Fruit fly (Drosophila melanogaster) whole organism, embryonic: ENCODE results near the gene ppk7.

Source experiments
- Abd-B ChIP-seq: fragments of 200-800 bp; sonication (Bioruptor generic); optimal IDR thresholded peaks from 2 replicates; lab custom pipeline; 2018; ENCODE audit warnings: missing biosample characterization, mild to moderate bottlenecking, missing genetic modification characterization, moderate library complexity
- Antp ChIP-seq: fragments of 200-800 bp; sonication (Bioruptor generic); optimal IDR thresholded peaks from 3 replicates; lab custom pipeline; 2016; ENCODE audit warnings: missing biosample characterization, missing genetic modification characterization
- Atf-2 ChIP-seq: fragments of 200-800 bp; sonication (Bioruptor generic); optimal IDR thresholded peaks from 2 replicates; lab custom pipeline; 2016; ENCODE audit warnings: missing biosample characterization, missing genetic modification characterization
- B-H2 ChIP-seq: fragments of 200-800 bp; sonication (Bioruptor generic); optimal IDR thresholded peaks from 2 replicates; lab custom pipeline; 2018; ENCODE audit warnings: missing biosample characterization, mild to moderate bottlenecking, missing genetic modification characterization
- Bdp1 ChIP-seq: fragments of 200-800 bp; sonication (Bioruptor generic); optimal IDR thresholded peaks from 3 replicates; lab custom pipeline; 2016; ENCODE audit warnings: missing biosample characterization, missing genetic modification characterization
- CG10147 ChIP-seq: fragments of 200-800 bp; sonication (Bioruptor generic); optimal IDR thresholded peaks from 2 replicates; lab custom pipeline; 2019; ENCODE audit warnings: missing biosample characterization, mild to moderate bottlenecking, missing genetic modification characterization, moderate library complexity
- CG10979 ChIP-seq: fragments of 200-800 bp; sonication (Bioruptor generic); optimal IDR thresholded peaks from 2 replicates; lab custom pipeline; 2018; ENCODE audit warnings: missing biosample characterization, mild to moderate bottlenecking, missing genetic modification characterization, moderate library complexity
- CG14667 ChIP-seq: fragments of 200-800 bp; sonication (Bioruptor generic); IDR thresholded peaks from 2 replicates; pipeline ENCODE4 v1.3.6; 2022; ENCODE audit warnings: missing biosample characterization, missing genetic modification characterization
- CG15011 ChIP-seq: fragments of 200-800 bp; sonication (Bioruptor generic); optimal IDR thresholded peaks from 3 replicates; lab custom pipeline; 2018; ENCODE audit warnings: missing biosample characterization, mild to moderate bottlenecking, missing genetic modification characterization
- CG17186 ChIP-seq: fragments of 200-800 bp; sonication (Bioruptor generic); optimal IDR thresholded peaks from 3 replicates; lab custom pipeline; 2017; ENCODE audit warnings: missing biosample characterization, missing genetic modification reagents, missing genetic modification characterization
- CG17328 ChIP-seq: fragments of 200-800 bp; sonication (Bioruptor generic); IDR thresholded peaks from 2 replicates; pipeline ENCODE4 v1.3.6; 2022; ENCODE audit warnings: missing biosample characterization, missing genetic modification characterization
- CG17361 ChIP-seq: fragments of 200-800 bp; sonication (Bioruptor generic); IDR thresholded peaks from 3 replicates; pipeline ENCODE4 v1.3.6; 2022; ENCODE audit warnings: missing biosample characterization, missing genetic modification characterization
- CG17568 ChIP-seq: fragments of 200-800 bp; sonication (Bioruptor generic); optimal IDR thresholded peaks from 2 replicates; lab custom pipeline; 2018; ENCODE audit warnings: missing biosample characterization, mild to moderate bottlenecking, missing genetic modification characterization, moderate library complexity
- CG17829 ChIP-seq: fragments of 200-800 bp; optimal IDR thresholded peaks from 2 replicates; lab custom pipeline; 2019; ENCODE audit warnings: missing biosample characterization, mild to moderate bottlenecking, missing genetic modification characterization, moderate library complexity
- CG18011 ChIP-seq: fragments of 200-800 bp; sonication (Bioruptor generic); optimal IDR thresholded peaks from 2 replicates; lab custom pipeline; 2017; ENCODE audit warnings: missing biosample characterization, missing genetic modification characterization, mild to moderate bottlenecking, moderate library complexity, missing genotype
- CG18476 ChIP-seq: fragments of 200-800 bp; sonication (Bioruptor generic); optimal IDR thresholded peaks from 2 replicates; lab custom pipeline; 2016; ENCODE audit warnings: missing biosample characterization, mild to moderate bottlenecking, missing genetic modification characterization
- CG18619 ChIP-seq: fragments of 200-800 bp; sonication (Bioruptor generic); optimal IDR thresholded peaks from 3 replicates; lab custom pipeline; 2017; ENCODE audit warnings: missing biosample characterization, mild to moderate bottlenecking, missing genetic modification characterization
- CG2202 ChIP-seq: fragments of 200-800 bp; sonication (Bioruptor generic); optimal IDR thresholded peaks from 2 replicates; lab custom pipeline; 2018; ENCODE audit warnings: missing biosample characterization, mild to moderate bottlenecking, missing genetic modification characterization
- CG3163 ChIP-seq: fragments of 200-800 bp; sonication (Bioruptor generic); optimal IDR thresholded peaks from 3 replicates; lab custom pipeline; 2016; ENCODE audit warnings: missing biosample characterization, missing genetic modification characterization
- CG4617 ChIP-seq: fragments of 200-800 bp; sonication (Bioruptor generic); optimal IDR thresholded peaks from 3 replicates; lab custom pipeline; 2016; ENCODE audit warnings: missing biosample characterization, missing genetic modification characterization, borderline replicate concordance
- CG7271 ChIP-seq: fragments of 200-800 bp; sonication (Bioruptor generic); optimal IDR thresholded peaks from 2 replicates; lab custom pipeline; 2018; ENCODE audit warnings: missing biosample characterization, mild to moderate bottlenecking, missing genetic modification characterization, moderate library complexity
- CG7928 ChIP-seq: fragments of 200-800 bp; sonication (Bioruptor generic); optimal IDR thresholded peaks from 2 replicates; lab custom pipeline; 2017; ENCODE audit warnings: missing biosample characterization, mild to moderate bottlenecking, missing genetic modification characterization
- CrebB ChIP-seq: fragments of 200-800 bp; sonication (Bioruptor generic); optimal IDR thresholded peaks from 3 replicates; lab custom pipeline; 2018; ENCODE audit warnings: missing biosample characterization, mild to moderate bottlenecking, missing genetic modification characterization
- Deaf1 ChIP-seq: fragments of 200-800 bp; optimal IDR thresholded peaks from 3 replicates; lab custom pipeline; 2019; ENCODE audit warnings: missing biosample characterization, mild to moderate bottlenecking, missing genetic modification characterization, moderate library complexity
- Elba2 ChIP-seq: fragments of 200-800 bp; sonication (Bioruptor generic); optimal IDR thresholded peaks from 3 replicates; lab custom pipeline; 2016; ENCODE audit warnings: missing biosample characterization, missing genetic modification characterization
- H15 ChIP-seq: fragments of 200-800 bp; sonication (Bioruptor generic); IDR thresholded peaks from 3 replicates; pipeline ENCODE4 v1.3.6; 2022; ENCODE audit warnings: missing biosample characterization, missing genetic modification characterization
- HLHmδ ChIP-seq: fragments of 200-800 bp; sonication (Bioruptor generic); optimal IDR thresholded peaks from 2 replicates; lab custom pipeline; 2018; ENCODE audit warnings: missing biosample characterization, mild to moderate bottlenecking, missing genetic modification characterization, moderate library complexity
- Hmx ChIP-seq: fragments of 200-800 bp; sonication (Bioruptor generic); optimal IDR thresholded peaks from 2 replicates; lab custom pipeline; 2016; ENCODE audit warnings: missing biosample characterization, missing genetic modification characterization
- NC2β ChIP-seq: fragments of 200-800 bp; sonication (Bioruptor generic); optimal IDR thresholded peaks from 2 replicates; lab custom pipeline; 2016; ENCODE audit warnings: missing biosample characterization, missing genetic modification characterization
- Neu2 ChIP-seq: fragments of 200-800 bp; sonication (Bioruptor generic); optimal IDR thresholded peaks from 3 replicates; lab custom pipeline; 2016; ENCODE audit warnings: missing biosample characterization, missing genetic modification characterization, borderline replicate concordance
- Opbp ChIP-seq: fragments of 200-800 bp; sonication (Bioruptor generic); IDR thresholded peaks from 3 replicates; pipeline ENCODE4 v1.3.6; 2022; ENCODE audit warnings: missing biosample characterization, missing genetic modification characterization; ENCODE audit not compliant: partially characterized antibody
- Spps ChIP-seq: fragments of 200-800 bp; sonication (Bioruptor generic); optimal IDR thresholded peaks from 2 replicates; lab custom pipeline; 2018; ENCODE audit warnings: missing biosample characterization, mild to moderate bottlenecking, missing genetic modification characterization
- abd-A ChIP-seq: fragments of 200-800 bp; sonication (Bioruptor generic); optimal IDR thresholded peaks from 3 replicates; lab custom pipeline; 2019; ENCODE audit warnings: missing biosample characterization, mild to moderate bottlenecking, missing genetic modification characterization, moderate library complexity
- bsh ChIP-seq, 2 experiments: fragments of 200-800 bp; sonication (Bioruptor generic); optimal IDR thresholded peaks; 2 replicates each; lab custom pipeline; 2017 to 2018; ENCODE audit warnings: mild to moderate bottlenecking in 2 of 2, missing biosample characterization in 2 of 2, missing genetic modification characterization in 2 of 2, moderate library complexity in 1 of 2
- cad ChIP-seq: fragments of >200 bp; optimal IDR thresholded peaks from 2 replicates; lab custom pipeline; 2017; ENCODE audit warnings: missing biosample characterization, missing genetic modification characterization
- chm ChIP-seq: fragments of 200-800 bp; sonication (Bioruptor generic); IDR thresholded peaks from 2 replicates; pipeline ENCODE4 v1.3.6; 2022; ENCODE audit warnings: missing biosample characterization, missing genetic modification characterization
- ci ChIP-seq: fragments of 200-800 bp; sonication (Bioruptor generic); IDR thresholded peaks from 3 replicates; pipeline ENCODE4 v1.3.6; 2022; ENCODE audit warnings: missing biosample characterization, missing genetic modification characterization
- crc ChIP-seq: fragments of 200-800 bp; sonication (Bioruptor generic); optimal IDR thresholded peaks from 2 replicates; lab custom pipeline; 2016; ENCODE audit warnings: missing biosample characterization, missing genetic modification characterization
- disco-r ChIP-seq: fragments of 200-800 bp; sonication (Bioruptor generic); optimal IDR thresholded peaks from 2 replicates; lab custom pipeline; 2016; ENCODE audit warnings: missing biosample characterization, missing genetic modification characterization
- fd102C ChIP-seq: fragments of 200-800 bp; sonication (Bioruptor generic); optimal IDR thresholded peaks from 2 replicates; lab custom pipeline; 2018; ENCODE audit warnings: missing biosample characterization, mild to moderate bottlenecking, missing genetic modification characterization, moderate library complexity
- gce ChIP-seq: fragments of 200-800 bp; sonication (Bioruptor generic); IDR thresholded peaks from 3 replicates; pipeline ENCODE4 v1.3.6; 2022; ENCODE audit warnings: missing biosample characterization, missing genetic modification characterization
- klu ChIP-seq: fragments of 200-800 bp; sonication (Bioruptor generic); IDR thresholded peaks from 2 replicates; pipeline ENCODE4 v1.3.6; 2022; ENCODE audit warnings: missing biosample characterization, missing genetic modification characterization
- lmd ChIP-seq: fragments of 200-800 bp; sonication (Bioruptor generic); IDR thresholded peaks from 2 replicates; pipeline ENCODE4 v1.3.6; 2022; ENCODE audit warnings: missing biosample characterization, missing genetic modification characterization
- mld ChIP-seq: fragments of 200-800 bp; sonication (Bioruptor generic); IDR thresholded peaks from 3 replicates; pipeline ENCODE4 v1.3.6; 2022; ENCODE audit warnings: missing biosample characterization, missing genetic modification characterization; ENCODE audit not compliant: partially characterized antibody
- psq ChIP-seq: fragments of 200-800 bp; sonication (Bioruptor generic); optimal IDR thresholded peaks from 2 replicates; lab custom pipeline; 2017; ENCODE audit warnings: missing biosample characterization, missing genetic modification characterization
- salm ChIP-seq: fragments of 200-800 bp; sonication (Bioruptor generic); optimal IDR thresholded peaks from 2 replicates; lab custom pipeline; 2018; ENCODE audit warnings: missing biosample characterization, mild to moderate bottlenecking, missing genetic modification characterization
- slp2 ChIP-seq: fragments of 200-800 bp; sonication (Bioruptor generic); optimal IDR thresholded peaks from 2 replicates; lab custom pipeline; 2016; ENCODE audit warnings: missing biosample characterization, missing genetic modification characterization
- sqz ChIP-seq: fragments of 200-800 bp; sonication (Bioruptor generic); optimal IDR thresholded peaks from 3 replicates; lab custom pipeline; 2018; ENCODE audit warnings: missing biosample characterization, mild to moderate bottlenecking, missing genetic modification characterization

ppk7 gene

DNA sequence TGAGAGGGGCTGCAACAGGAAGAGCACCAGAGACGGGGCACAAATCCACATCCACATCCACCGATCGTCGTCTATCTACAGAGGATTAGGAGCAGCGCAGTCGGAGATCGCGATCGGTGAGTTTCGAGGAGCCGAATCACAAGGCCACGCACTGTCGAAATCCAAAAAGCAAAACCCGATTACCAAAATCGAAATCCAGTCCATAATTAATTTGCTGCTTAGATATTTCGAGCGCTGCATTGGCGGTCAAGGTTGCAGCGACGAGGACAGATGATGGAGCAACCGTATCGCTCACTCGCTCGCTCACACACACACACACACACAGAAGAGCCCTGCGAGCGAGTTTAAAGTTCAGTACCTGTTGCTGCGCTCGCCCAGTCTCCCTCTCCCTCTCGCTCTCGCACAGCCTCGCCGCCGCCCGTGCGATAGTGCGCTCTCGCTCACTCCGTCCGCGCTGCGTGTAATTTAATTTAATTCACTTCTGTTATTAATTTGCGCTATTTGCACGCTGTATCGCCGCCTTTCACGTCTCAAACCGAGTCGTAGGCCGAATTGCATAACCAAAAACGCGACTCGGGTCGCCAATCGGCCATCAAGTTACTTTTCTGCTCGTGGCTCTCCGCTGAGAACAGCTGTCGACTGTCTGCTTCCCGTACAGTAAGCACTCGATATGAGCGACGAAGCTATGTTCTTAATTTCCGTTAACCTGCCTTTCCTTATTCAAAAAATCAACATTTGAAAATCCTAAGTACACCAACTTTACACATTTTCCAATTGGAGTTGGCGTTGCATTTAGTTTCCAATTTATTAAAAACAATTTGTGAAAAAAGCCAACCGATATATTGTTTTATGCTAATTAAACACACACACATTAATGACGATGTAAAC is 14.9 kb downstream of the ppk7 start (continued):
- TF ChIP-seq disco-r (GFP tag; lab: Kevin White, UChicago) (no peak), Elba2 (GFP tag; lab: Kevin White, UChicago) (no peak), Hmx (GFP tag; lab: Kevin White, UChicago) (peak; percentile 12), ci (0 out of 3 replicates have a peak, but pooled peaks have one; percentile 34), crc (GFP tag; lab: Kevin White, UChicago) (no peak), mld (GFP tag; lab: Robert Waterston, UW) (peak; percentile 31; the same call in 1 of the 3 replicates), Abd-B (GFP tag; lab: Kevin White, UChicago) (no peak), CG17829 (tag; lab: Kevin White, UChicago) (peak; percentile 7), NC2β (GFP tag; lab: Kevin White, UChicago) (no peak), CG10979 (tag; lab: Kevin White, UChicago) (peak; percentile 17), CG17361 (GFP tag; lab: Robert Waterston, UW) (no peak), klu (no peak), Deaf1 (tag; lab: Kevin White, UChicago) (peak; percentile 82), fd102C (GFP tag; lab: Kevin White, UChicago) (no peak), CG4617 (GFP tag; lab: Kevin White, UChicago) (no peak), HLHmδ (GFP tag; lab: Kevin White, UChicago) (peak; percentile 69), CG18476 (GFP tag; lab: Kevin White, UChicago) (peak; percentile 25), salm (tag; lab: Kevin White, UChicago) (no peak), Opbp (GFP tag; lab: Robert Waterston, UW) (no peak), CG2202 (tag; lab: Kevin White, UChicago) (peak; percentile 30), Spps (tag; lab: Kevin White, UChicago) (peak; percentile 21), cad (GFP tag; lab: Kevin White, UChicago) (no peak), sqz (GFP tag; lab: Kevin White, UChicago) (no peak), CG7271 (tag; lab: Kevin White, UChicago) (no peak), CG18619 (GFP tag; lab: Kevin White, UChicago) (peak; percentile 9), CG14667 (GFP tag; lab: Robert Waterston, UW) (no peak), CG15011 (GFP tag; lab: Kevin White, UChicago) (no peak), CG17186 (GFP tag; lab: Kevin White, UChicago) (no peak), B-H2 (no peak), Bdp1 (GFP tag; lab: Kevin White, UChicago) (no peak), CG10147 (GFP tag; lab: Kevin White, UChicago) (no peak), chm (GFP tag; lab: Robert Waterston, UW) (peak; percentile 19; the same call in 1 of the 2 replicates), CrebB (tag; lab: Kevin White, UChicago) (no peak), H15 (0 out of 3 replicates have a peak, but pooled peaks have one; percentile 28), slp2 (GFP tag; lab: Kevin White, UChicago) (peak; percentile 10), psq (GFP tag; lab: Kevin White, UChicago) (no peak), bsh (GFP tag; optimal IDR thresholded peaks at IDR 0.05; lab: Kevin White, UChicago) (peak; percentile 36 to 67), CG18011 (peak; percentile 38), lmd (GFP tag; lab: Robert Waterston, UW) (peak; percentile 31; the same call in 1 of the 2 replicates), Atf-2 (GFP tag; lab: Kevin White, UChicago) (no peak), Antp (GFP tag; lab: Kevin White, UChicago) (peak; percentile 34), gce (GFP tag; lab: Robert Waterston, UW) (no peak), Neu2 (GFP tag; lab: Kevin White, UChicago) (no peak), abd-A (tag; lab: Kevin White, UChicago) (no peak), CG7928 (GFP tag; lab: Kevin White, UChicago) (no peak), CG3163 (GFP tag; lab: Kevin White, UChicago) (no peak), CG17328 (peak; percentile 17; the same call in 1 of the 2 replicates), CG17568 (GFP tag; lab: Kevin White, UChicago) (peak; percentile 41)
